Fruit fly (Drosophila melanogaster) whole organism, adult: Measurements from ENCODE around the gene CG10195.

Source experiments
- CG11617 ChIP-seq: fragments of 200-800 bp; sonication (Bioruptor generic); optimal IDR thresholded peaks from 2 replicates; lab custom pipeline; 2017; ENCODE audit warnings: mild to moderate bottlenecking, missing biosample characterization, missing genetic modification reagents, missing genetic modification characterization
- CG12768 ChIP-seq: fragments of 200-800 bp; sonication (Bioruptor generic); optimal IDR thresholded peaks from 2 replicates; lab custom pipeline; 2017; ENCODE audit warnings: missing biosample characterization, missing genetic modification characterization, mild to moderate bottlenecking, moderate library complexity, missing genetic modification reagents
- CG14711 ChIP-seq: fragments of 200-800 bp; sonication (Bioruptor generic); optimal IDR thresholded peaks from 2 replicates; lab custom pipeline; 2018; ENCODE audit warnings: missing biosample characterization, mild to moderate bottlenecking, missing genetic modification characterization, moderate library complexity
- CG1620 ChIP-seq: fragments of 200-800 bp; sonication (Bioruptor generic); optimal IDR thresholded peaks from 2 replicates; lab custom pipeline; 2016; ENCODE audit warnings: missing biosample characterization, missing genetic modification characterization
- CG33017 ChIP-seq: fragments of 200-800 bp; sonication (Bioruptor generic); optimal IDR thresholded peaks from 2 replicates; lab custom pipeline; 2018; ENCODE audit warnings: missing biosample characterization, mild to moderate bottlenecking, missing genetic modification characterization, moderate library complexity
- CG5204 ChIP-seq: fragments of 200-800 bp; sonication (Bioruptor generic); optimal IDR thresholded peaks from 2 replicates; lab custom pipeline; 2016; ENCODE audit warnings: missing biosample characterization, missing genetic modification characterization
- CG7045 ChIP-seq: fragments of 200-800 bp; sonication (Bioruptor generic); optimal IDR thresholded peaks from 2 replicates; lab custom pipeline; 2017; ENCODE audit warnings: missing biosample characterization, mild to moderate bottlenecking, missing genetic modification characterization
- CG7101 ChIP-seq: fragments of 200-800 bp; sonication (Bioruptor generic); optimal IDR thresholded peaks from 2 replicates; lab custom pipeline; 2018; ENCODE audit warnings: missing biosample characterization, mild to moderate bottlenecking, missing genetic modification characterization, moderate library complexity
- Clk ChIP-seq: fragments of 200-800 bp; sonication (Bioruptor generic); optimal IDR thresholded peaks from 2 replicates; lab custom pipeline; 2017; ENCODE audit warnings: missing biosample characterization, missing genetic modification characterization
- Crg-1 ChIP-seq: fragments of 200-800 bp; sonication (Bioruptor generic); optimal IDR thresholded peaks from 2 replicates; lab custom pipeline; 2016; ENCODE audit warnings: missing biosample characterization, missing genetic modification characterization
- Hr96 ChIP-seq: fragments of 200-800 bp; sonication (Bioruptor generic); optimal IDR thresholded peaks from 2 replicates; lab custom pipeline; 2016; ENCODE audit warnings: missing biosample characterization, missing genetic modification characterization
- Mnt ChIP-seq: fragments of 200-800 bp; sonication (Bioruptor generic); optimal IDR thresholded peaks from 2 replicates; lab custom pipeline; 2016; ENCODE audit warnings: missing biosample characterization, mild to moderate bottlenecking, missing genetic modification characterization
- bab1 ChIP-seq: fragments of 200-800 bp; sonication (Bioruptor generic); optimal IDR thresholded peaks from 3 replicates; lab custom pipeline; 2019; ENCODE audit warnings: missing biosample characterization, mild to moderate bottlenecking, missing genetic modification characterization, moderate library complexity
- cic ChIP-seq: fragments of 200-800 bp; sonication (Bioruptor generic); optimal IDR thresholded peaks from 2 replicates; lab custom pipeline; 2017; ENCODE audit warnings: missing biosample characterization, mild to moderate bottlenecking, missing genetic modification characterization, moderate library complexity
- cnc ChIP-seq, 2 experiments: fragments of >200 bp; optimal IDR thresholded peaks; 2 replicates each; lab custom pipeline; 2017
- kay ChIP-seq: fragments of 200-800 bp; sonication (Bioruptor generic); peaks from one replicate; lab custom pipeline; 2016; ENCODE audit warnings: missing biosample characterization, missing genetic modification characterization, borderline replicate concordance
- ovo ChIP-seq: fragments of 200-800 bp; sonication (Bioruptor generic); optimal IDR thresholded peaks from 2 replicates; lab custom pipeline; 2016; ENCODE audit warnings: missing biosample characterization, missing genetic modification characterization
- pad ChIP-seq: fragments of 200-800 bp; sonication (Bioruptor generic); optimal IDR thresholded peaks from 3 replicates; lab custom pipeline; 2017; ENCODE audit warnings: missing biosample characterization, missing genetic modification characterization, mild to moderate bottlenecking, moderate library complexity, missing genetic modification reagents
- tj ChIP-seq: fragments of 200-800 bp; sonication (Bioruptor generic); optimal IDR thresholded peaks from 3 replicates; lab custom pipeline; 2017; ENCODE audit warnings: missing biosample characterization, mild to moderate bottlenecking, missing genetic modification characterization, moderate library complexity
- toe ChIP-seq: fragments of 200-800 bp; sonication (Bioruptor generic); optimal IDR thresholded peaks from 2 replicates; lab custom pipeline; 2016; ENCODE audit warnings: missing biosample characterization, missing genetic modification characterization

Gene CG10195

dm6 chr2L:19457890-19458580, 26.5 kb downstream of the CG10195 start:
- TF ChIP-seq toe (GFP tag; lab: Kevin White, UChicago) (no peak), cic (no peak), pad (GFP tag; lab: Kevin White, UChicago) (no peak)

- TF ChIP-seq ovo (GFP tag; lab: Kevin White, UChicago) = no peak
- no peak for TF ChIP-seq bab1 (GFP tag; lab: Kevin White, UChicago)
- TF ChIP-seq CG14711 (tag; lab: Kevin White, UChicago) = no peak
- no peak for TF ChIP-seq CG5204
- no peak for TF ChIP-seq tj (GFP tag; lab: Kevin White, UChicago)
- TF ChIP-seq Mnt (GFP tag; lab: Kevin White, UChicago) = no peak
- TF ChIP-seq CG7101 (tag; lab: Kevin White, UChicago) = no peak
- TF ChIP-seq Crg-1 (GFP tag; lab: Kevin White, UChicago) = no peak
- TF ChIP-seq cnc (optimal IDR thresholded peaks at IDR 0.05; lab: Kevin White, UChicago) = no peak
- no peak for TF ChIP-seq CG12768
- TF ChIP-seq CG1620 (GFP tag; lab: Kevin White, UChicago) = no peak
- no peak for TF ChIP-seq CG7045
- TF ChIP-seq Hr96 (GFP tag; lab: Kevin White, UChicago) = no peak
- no peak for TF ChIP-seq toe (GFP tag; lab: Kevin White, UChicago)
- no peak for TF ChIP-seq pad (GFP tag; lab: Kevin White, UChicago)
Observed at dm6 chr2L:19455723-19456122, 28.8 kb downstream of the CG10195 start.

- TF ChIP-seq Mnt (GFP tag; lab: Kevin White, UChicago) (peak; percentile 6), tj (GFP tag; lab: Kevin White, UChicago) (peak; percentile 17), CG5204 (no peak), kay (GFP tag; lab: Kevin White, UChicago) (no peak)
Observed at dm6 chr2L:19455209-19455608, 29.3 kb downstream of the CG10195 start.

- TF ChIP-seq Mnt (GFP tag; lab: Kevin White, UChicago) (no peak), cic (no peak), Clk (GFP tag; lab: Kevin White, UChicago) (no peak), pad (GFP tag; lab: Kevin White, UChicago) (no peak), CG33017 (tag; lab: Kevin White, UChicago) (no peak), ovo (GFP tag; lab: Kevin White, UChicago) (no peak), tj (GFP tag; lab: Kevin White, UChicago) (peak; percentile 72), kay (GFP tag; lab: Kevin White, UChicago) (peak; percentile 52), CG7101 (tag; lab: Kevin White, UChicago) (no peak), CG12768 (peak; percentile 7), toe (GFP tag; lab: Kevin White, UChicago) (no peak)
Observed at dm6 chr2L:19454070-19454751, 30.3 kb downstream of the CG10195 start, which contains the start of gene CG10026. Gene CG10026, plus strand, starts transcription at chr2L:19454256.

- peak; percentile 30 for TF ChIP-seq CG1620 (GFP tag; lab: Kevin White, UChicago)
- TF ChIP-seq pad (GFP tag; lab: Kevin White, UChicago) = peak; percentile 21
- TF ChIP-seq toe (GFP tag; lab: Kevin White, UChicago) = peak; percentile 8
- no peak for TF ChIP-seq Hr96 (GFP tag; lab: Kevin White, UChicago)
- no peak for TF ChIP-seq CG12768
- peak; percentile 11 for TF ChIP-seq CG14711 (tag; lab: Kevin White, UChicago)
- peak; percentile 26 for TF ChIP-seq CG5204
- no peak for TF ChIP-seq CG7045
- TF ChIP-seq CG11617 (GFP tag; lab: Kevin White, UChicago) = no peak
- TF ChIP-seq ovo (GFP tag; lab: Kevin White, UChicago) = no peak
- no peak for TF ChIP-seq cic
- peak; percentile 59 for TF ChIP-seq Mnt (GFP tag; lab: Kevin White, UChicago)
- peak; percentile 33 for TF ChIP-seq CG7101 (tag; lab: Kevin White, UChicago)
- TF ChIP-seq kay (GFP tag; lab: Kevin White, UChicago) = no peak
- TF ChIP-seq CG33017 (tag; lab: Kevin White, UChicago) = no peak
- TF ChIP-seq tj (GFP tag; lab: Kevin White, UChicago) = no peak
- no peak for TF ChIP-seq cnc (optimal IDR thresholded peaks at IDR 0.05; lab: Kevin White, UChicago)
- no peak for TF ChIP-seq Crg-1 (GFP tag; lab: Kevin White, UChicago)
- TF ChIP-seq Clk (GFP tag; lab: Kevin White, UChicago) = no peak
- peak; percentile 57 for TF ChIP-seq bab1 (GFP tag; lab: Kevin White, UChicago)
Observed at dm6 chr2L:19453381-19453780, 31.1 kb downstream of the CG10195 start, which contains the start of gene Top2. Gene Top2, minus strand, starts transcription at chr2L:19453490.

- TF ChIP-seq Mnt (GFP tag; lab: Kevin White, UChicago) = peak; percentile 67
- TF ChIP-seq ovo (GFP tag; lab: Kevin White, UChicago) = no peak
- TF ChIP-seq Clk (GFP tag; lab: Kevin White, UChicago) = no peak
- no peak for TF ChIP-seq CG33017 (tag; lab: Kevin White, UChicago)
- TF ChIP-seq toe (GFP tag; lab: Kevin White, UChicago) = no peak
- TF ChIP-seq CG7045 = no peak
- peak; percentile 20 for TF ChIP-seq CG14711 (tag; lab: Kevin White, UChicago)
- TF ChIP-seq cnc (optimal IDR thresholded peaks at IDR 0.05; lab: Kevin White, UChicago) = no peak
- TF ChIP-seq CG7101 (tag; lab: Kevin White, UChicago) = no peak
- TF ChIP-seq CG5204 = no peak
- TF ChIP-seq CG11617 (GFP tag; lab: Kevin White, UChicago) = no peak
- TF ChIP-seq tj (GFP tag; lab: Kevin White, UChicago) = peak; percentile 52
- TF ChIP-seq pad (GFP tag; lab: Kevin White, UChicago) = no peak
- no peak for TF ChIP-seq CG1620 (GFP tag; lab: Kevin White, UChicago)
- TF ChIP-seq bab1 (GFP tag; lab: Kevin White, UChicago) = no peak
- no peak for TF ChIP-seq Crg-1 (GFP tag; lab: Kevin White, UChicago)
- peak; percentile 16 for TF ChIP-seq cic
- TF ChIP-seq kay (GFP tag; lab: Kevin White, UChicago) = no peak
Observed at dm6 chr2L:19452535-19453317, 31.8 kb downstream of the CG10195 start.
